Worm (Caenorhabditis elegans) whole organism, early embryonic: Measurements from ENCODE around the gene ech-9.
A peak's percentile ranks its signal among the peaks of the same experiment; 100 is the strongest.

ENCODE experiments used
- B0310.2 ChIP-seq: sonication (generic microtip); optimal IDR thresholded peaks from 2 replicates; lab custom pipeline; 2016; ENCODE audit warnings: mild to moderate bottlenecking, missing genetic modification characterization, missing compliant biosample characterization
- F13C5.2 ChIP-seq: sonication (generic microtip); optimal IDR thresholded peaks from 2 replicates; lab custom pipeline; 2017; ENCODE audit warnings: mild to moderate bottlenecking, missing genetic modification characterization, inconsistent platforms, missing compliant biosample characterization
- aly-1 ChIP-seq: sonication (generic microtip); optimal IDR thresholded peaks from 2 replicates; lab custom pipeline; 2016; ENCODE audit warnings: missing genetic modification characterization, missing compliant biosample characterization
- ama-1 ChIP-seq: fragments of 150-350 bp; optimal IDR thresholded peaks from 2 replicates; lab custom pipeline; 2014
- ceh-13 ChIP-seq: fragments of 200-800 bp; sonication (Bioruptor generic); optimal IDR thresholded peaks from 2 replicates; lab custom pipeline; 2018; ENCODE audit warnings: mild to moderate bottlenecking, missing genetic modification characterization, missing compliant biosample characterization
- ceh-36 ChIP-seq: sonication (generic microtip); optimal IDR thresholded peaks from 2 replicates; lab custom pipeline; 2016; ENCODE audit warnings: missing genetic modification characterization, inconsistent platforms, missing compliant biosample characterization
- ets-7 ChIP-seq: sonication (generic microtip); optimal IDR thresholded peaks from 2 replicates; lab custom pipeline; 2016; ENCODE audit warnings: missing genotype, missing genetic modification characterization, missing compliant biosample characterization
- flt-1 ChIP-seq: fragments of 200-800 bp; sonication (Bioruptor generic); IDR thresholded peaks from 2 replicates; pipeline ENCODE4 v1.3.6; 2022; ENCODE audit warnings: missing genetic modification characterization, missing compliant biosample characterization
- hmbx-1 ChIP-seq: sonication (generic microtip); optimal IDR thresholded peaks from 2 replicates; lab custom pipeline; 2016; ENCODE audit warnings: mild to moderate bottlenecking, missing genetic modification characterization, missing compliant biosample characterization
- hmg-4 ChIP-seq: fragments of 200-800 bp; sonication (Bioruptor generic); optimal IDR thresholded peaks from 2 replicates; lab custom pipeline; 2018; ENCODE audit warnings: mild to moderate bottlenecking, missing genetic modification characterization, missing compliant biosample characterization
- hnd-1 ChIP-seq: sonication (generic microtip); optimal IDR thresholded peaks from 2 replicates; lab custom pipeline; 2016; ENCODE audit warnings: missing genetic modification characterization, missing compliant biosample characterization
- pes-1 ChIP-seq: fragments of 200-800 bp; sonication (Bioruptor generic); IDR thresholded peaks from 2 replicates; pipeline ENCODE4 v1.3.6; 2022; ENCODE audit warnings: missing genetic modification reagents, missing genetic modification characterization, missing compliant biosample characterization
- scrt-1 ChIP-seq: fragments of 200-800 bp; sonication (Bioruptor generic); IDR thresholded peaks from 2 replicates; pipeline ENCODE4 v1.3.6; 2022; ENCODE audit warnings: missing genetic modification characterization, missing compliant biosample characterization
- sea-1 ChIP-seq: fragments of 200-800 bp; sonication (Bioruptor generic); conservative IDR thresholded peaks from 2 replicates; pipeline ENCODE4 v1.3.6; 2022; ENCODE audit warnings: missing genetic modification characterization, missing compliant biosample characterization
- tbx-11 ChIP-seq: fragments of 200-800 bp; sonication (Bioruptor generic); IDR thresholded peaks from 2 replicates; pipeline ENCODE4 v1.3.6; 2022; ENCODE audit warnings: missing genetic modification characterization, missing compliant biosample characterization
- tbx-37 ChIP-seq: fragments of 200-800 bp; sonication (Bioruptor generic); conservative IDR thresholded peaks from 2 replicates; pipeline ENCODE4 v1.3.6; 2022; ENCODE audit warnings: missing genetic modification reagents, missing genetic modification characterization, missing compliant biosample characterization
- tra-4 ChIP-seq: sonication (generic microtip); optimal IDR thresholded peaks from 2 replicates; lab custom pipeline; 2017; ENCODE audit warnings: missing genetic modification characterization, missing compliant biosample characterization

Gene ech-9

DNA sequence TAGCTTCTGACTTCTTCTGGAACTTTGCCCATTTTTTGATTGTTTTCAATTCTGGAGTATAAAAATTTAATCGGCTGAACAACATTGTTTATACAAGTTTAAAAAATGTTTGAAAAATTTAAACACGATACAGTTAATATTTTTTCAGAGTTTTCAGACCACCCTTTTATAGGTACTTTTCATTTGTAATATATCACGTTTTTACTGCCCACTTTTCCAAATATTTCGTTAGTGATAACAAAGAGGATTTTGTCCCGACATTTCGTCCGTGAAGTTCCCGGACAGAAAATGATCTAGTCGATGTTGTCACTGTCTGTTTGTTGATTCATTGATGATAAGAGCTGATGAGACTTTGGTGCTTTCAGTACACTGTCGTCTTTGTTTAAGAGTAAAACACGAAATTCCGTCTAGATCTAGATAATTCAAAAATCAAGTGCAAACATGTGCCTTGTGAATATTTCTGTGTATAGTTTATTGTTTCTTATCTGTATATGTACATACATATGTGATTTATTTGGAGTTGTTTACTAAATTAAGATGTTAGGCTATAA is at the start of gene ech-9:
Gene ech-9 (minus strand): TSS at position 51 of the 551 bp plus-strand sequence.
- TF ChIP-seq ets-7 (tag; lab: Kevin White, UChicago) = no peak
- no peak for TF ChIP-seq ceh-36 (tag; lab: Kevin White, UChicago)
- TF ChIP-seq B0310.2 (tag; lab: Kevin White, UChicago) = no peak
- TF ChIP-seq hmbx-1 (tag; lab: Kevin White, UChicago) = no peak
- no peak for TF ChIP-seq tra-4 (tag; lab: Kevin White, UChicago)
- TF ChIP-seq ama-1 (lab: Kevin White, UChicago) = no peak
- TF ChIP-seq pes-1 (GFP tag; lab: Robert Waterston, UW) = no peak
- no peak for TF ChIP-seq flt-1 (GFP tag; lab: Robert Waterston, UW)
- no peak for TF ChIP-seq tbx-37 (GFP tag; lab: Robert Waterston, UW)
- no peak for TF ChIP-seq sea-1
- TF ChIP-seq hmg-4 (GFP tag; lab: Kevin White, UChicago) = no peak
- TF ChIP-seq hnd-1 = no peak
- no peak for TF ChIP-seq scrt-1 (GFP tag; lab: Robert Waterston, UW)
- no peak for TF ChIP-seq tbx-11 (GFP tag; lab: Robert Waterston, UW)

DNA sequence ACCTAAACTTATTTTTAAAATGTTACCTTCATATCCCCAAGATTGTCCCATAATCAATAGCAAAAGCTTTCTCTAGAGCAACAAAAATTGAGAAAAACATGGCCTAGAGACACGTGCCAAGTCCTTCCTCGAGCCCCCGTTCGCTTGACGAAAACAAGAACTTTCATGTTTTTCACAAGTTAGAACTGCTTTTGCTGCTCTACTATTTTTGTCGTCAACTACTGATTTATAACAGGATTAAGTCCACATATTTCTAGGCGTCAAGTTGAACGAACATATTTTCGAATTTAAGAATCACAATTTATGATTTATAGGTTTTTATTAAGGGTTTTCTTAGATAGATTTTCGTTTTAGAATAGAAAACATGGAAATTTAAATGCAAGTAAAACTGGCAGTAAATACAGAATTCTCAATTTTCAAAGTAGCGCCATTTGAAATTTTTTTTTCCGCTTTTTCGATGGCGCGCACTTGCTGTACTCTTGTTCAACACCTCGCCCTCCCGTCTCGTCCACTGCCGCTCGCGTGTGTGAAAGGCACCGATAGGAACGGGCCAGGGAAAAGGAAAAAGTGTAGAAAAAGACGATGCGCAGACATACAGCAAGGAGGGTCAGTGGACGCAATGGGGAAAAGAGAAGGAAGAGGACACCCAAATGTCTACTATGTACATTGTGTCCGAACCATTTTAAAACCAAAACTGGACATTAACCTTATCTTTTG is 49.2 kb upstream of the ech-9 start, which contains the start of gene rad-51:
Gene rad-51 (minus strand): TSS at position 51 of the 717 bp plus-strand sequence.
- TF ChIP-seq B0310.2 (tag; lab: Kevin White, UChicago) = no peak
- TF ChIP-seq F13C5.2 = peak; percentile 60
- TF ChIP-seq ceh-36 (tag; lab: Kevin White, UChicago) = no peak
- TF ChIP-seq flt-1 (GFP tag; lab: Robert Waterston, UW) = no peak
- no peak for TF ChIP-seq ets-7 (tag; lab: Kevin White, UChicago)
- no peak for TF ChIP-seq hnd-1
- peak; percentile 44 for TF ChIP-seq hmg-4 (GFP tag; lab: Kevin White, UChicago)
- TF ChIP-seq aly-1 (tag; lab: Kevin White, UChicago) = peak; percentile 37

DNA sequence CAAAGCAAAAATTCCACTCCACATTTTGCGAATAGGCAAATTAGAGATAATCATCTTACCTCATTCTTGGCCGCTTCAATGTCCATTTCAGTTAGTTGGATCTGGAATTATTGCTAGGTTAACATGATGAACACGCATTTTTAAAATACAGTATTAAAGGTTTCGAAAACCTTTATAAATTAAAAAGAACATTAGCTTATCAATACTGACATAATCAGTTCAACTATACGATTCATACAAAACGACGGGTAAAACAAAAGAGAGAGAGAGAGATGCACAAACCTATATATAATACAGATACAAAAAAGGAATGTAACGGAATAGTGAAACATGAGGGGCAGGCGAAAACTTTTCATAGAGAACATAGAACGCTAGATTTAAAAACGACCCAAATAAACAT is 46.4 kb upstream of the ech-9 start, which contains the start of gene thk-1:
Gene thk-1 (minus strand): TSS at position 101 of the 400 bp plus-strand sequence.
- TF ChIP-seq tbx-11 (GFP tag; lab: Robert Waterston, UW) (no peak), scrt-1 (GFP tag; lab: Robert Waterston, UW) (no peak)

DNA sequence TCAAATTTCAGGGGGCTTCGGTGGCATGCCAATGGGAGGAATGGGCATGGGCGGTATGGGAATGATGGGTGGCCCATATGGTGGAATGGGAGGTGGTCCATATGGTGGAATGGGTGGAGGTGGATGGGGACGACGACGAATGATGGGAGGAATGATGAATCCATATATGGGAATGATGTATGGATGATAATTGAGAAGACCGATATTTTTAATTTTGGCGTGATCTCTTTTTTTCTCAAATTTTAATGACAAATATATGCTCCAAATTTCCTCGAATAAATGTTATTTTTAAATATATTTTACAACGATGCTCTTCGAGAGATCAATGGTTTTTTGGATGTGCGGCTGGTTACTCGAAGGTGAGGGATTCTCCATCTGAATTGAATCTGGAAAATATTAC is 42.6 kb upstream of the ech-9 start, which contains the start of gene Y43C5A.4:
Gene Y43C5A.4 (plus strand): TSS at position 301 of the 400 bp plus-strand sequence.
- no peak for TF ChIP-seq ceh-36 (tag; lab: Kevin White, UChicago)
- no peak for TF ChIP-seq B0310.2 (tag; lab: Kevin White, UChicago)
- TF ChIP-seq tbx-11 (GFP tag; lab: Robert Waterston, UW) = no peak
- TF ChIP-seq aly-1 (tag; lab: Kevin White, UChicago) = no peak
- no peak for TF ChIP-seq hmbx-1 (tag; lab: Kevin White, UChicago)
- no peak for TF ChIP-seq tra-4 (tag; lab: Kevin White, UChicago)
- no peak for TF ChIP-seq pes-1 (GFP tag; lab: Robert Waterston, UW)
- TF ChIP-seq tbx-37 (GFP tag; lab: Robert Waterston, UW) = no peak
- TF ChIP-seq F13C5.2 = no peak

DNA sequence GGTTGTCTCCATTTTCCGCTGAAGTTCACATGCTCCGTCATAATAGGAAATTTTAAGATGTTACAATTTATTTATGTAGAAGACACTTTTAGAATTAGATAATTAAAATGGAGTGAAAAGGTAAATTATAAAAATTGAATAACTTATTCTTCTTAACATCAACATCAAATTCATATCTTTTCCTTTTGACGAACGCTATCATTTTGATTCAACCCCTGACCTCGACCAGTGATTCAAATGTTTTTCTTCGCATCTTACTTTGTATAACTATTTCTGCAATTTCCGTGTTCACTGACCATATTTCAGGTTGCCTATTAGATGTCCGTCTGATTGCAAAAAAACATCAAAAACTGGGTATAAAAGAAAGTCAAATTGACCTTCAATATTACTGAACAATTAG is 41.8 kb upstream of the ech-9 start, which contains the start of gene Y43C5A.7:
Gene Y43C5A.7 (plus strand): TSS at position 301 of the 400 bp plus-strand sequence.
- TF ChIP-seq flt-1 (GFP tag; lab: Robert Waterston, UW) (no peak), ets-7 (tag; lab: Kevin White, UChicago) (no peak), sea-1 (no peak), aly-1 (tag; lab: Kevin White, UChicago) (no peak), ceh-36 (tag; lab: Kevin White, UChicago) (no peak), scrt-1 (GFP tag; lab: Robert Waterston, UW) (no peak), B0310.2 (tag; lab: Kevin White, UChicago) (no peak)

DNA sequence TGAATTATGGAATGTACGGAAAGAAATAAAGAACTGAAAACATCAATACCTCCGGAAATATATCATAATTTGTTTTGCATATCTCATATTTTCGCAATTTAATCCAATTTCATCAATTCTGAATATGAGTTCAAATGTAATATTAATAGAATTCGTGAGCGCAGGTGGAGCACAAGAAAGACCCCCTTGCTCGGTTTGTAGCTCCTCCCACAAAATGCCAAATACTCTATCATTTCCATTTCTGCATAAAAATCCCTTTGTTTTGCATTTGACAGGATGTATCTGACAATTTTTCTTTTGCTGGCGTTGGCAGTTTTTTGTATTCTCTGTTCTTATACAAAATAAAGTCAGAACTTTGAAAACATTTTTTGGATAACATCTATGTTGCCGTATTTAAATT is 39.9 kb upstream of the ech-9 start:
- TF ChIP-seq tbx-37 (GFP tag; lab: Robert Waterston, UW) (no peak), tbx-11 (GFP tag; lab: Robert Waterston, UW) (no peak), hnd-1 (no peak), B0310.2 (tag; lab: Kevin White, UChicago) (no peak), aly-1 (tag; lab: Kevin White, UChicago) (no peak), F13C5.2 (no peak), ceh-36 (tag; lab: Kevin White, UChicago) (no peak)

DNA sequence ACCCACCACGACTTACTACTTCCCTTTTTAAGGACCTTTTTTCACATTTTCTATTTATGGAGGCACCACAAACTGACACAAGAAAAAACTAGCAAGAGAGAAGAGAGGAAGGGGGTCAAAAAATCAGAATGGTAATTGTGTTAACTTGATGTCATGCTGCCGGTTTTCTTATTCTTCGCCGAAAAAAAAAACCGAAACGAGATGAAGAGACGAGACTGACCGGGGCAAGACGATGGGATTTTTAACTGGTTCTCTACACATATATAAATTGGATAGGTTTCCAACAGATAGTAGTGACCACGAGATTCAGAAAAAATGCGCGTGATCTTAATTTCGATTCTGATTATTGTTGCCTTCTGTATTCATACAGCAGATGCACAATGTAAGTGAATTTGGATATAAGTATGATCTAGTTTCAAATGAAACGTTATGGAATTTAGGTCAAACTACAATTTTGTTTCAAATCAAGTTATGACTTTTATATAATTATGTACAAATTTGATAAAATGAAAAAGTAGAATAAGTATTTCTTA is 38.7 kb upstream of the ech-9 start, which contains the start of gene Y43C5A.3:
Gene Y43C5A.3 (plus strand): TSS at position 256 of the 533 bp plus-strand sequence.
- no peak for TF ChIP-seq tbx-11 (GFP tag; lab: Robert Waterston, UW)
- no peak for TF ChIP-seq F13C5.2
- TF ChIP-seq tbx-37 (GFP tag; lab: Robert Waterston, UW) = no peak
- no peak for TF ChIP-seq ets-7 (tag; lab: Kevin White, UChicago)
- TF ChIP-seq hmbx-1 (tag; lab: Kevin White, UChicago) = no peak
- TF ChIP-seq scrt-1 (GFP tag; lab: Robert Waterston, UW) = no peak
- TF ChIP-seq ceh-36 (tag; lab: Kevin White, UChicago) = no peak
- TF ChIP-seq aly-1 (tag; lab: Kevin White, UChicago) = no peak
- TF ChIP-seq flt-1 (GFP tag; lab: Robert Waterston, UW) = no peak
- no peak for TF ChIP-seq pes-1 (GFP tag; lab: Robert Waterston, UW)
- TF ChIP-seq B0310.2 (tag; lab: Kevin White, UChicago) = no peak
- no peak for TF ChIP-seq tra-4 (tag; lab: Kevin White, UChicago)
- no peak for TF ChIP-seq ceh-13
- no peak for TF ChIP-seq ama-1 (lab: Kevin White, UChicago)
- TF ChIP-seq sea-1 = no peak
- TF ChIP-seq hnd-1 = no peak
